Fruit fly (Drosophila melanogaster) whole organism, wandering third instar larva: Measurements from ENCODE around the gene Lgr1.

Source experiments
- Dfd ChIP-seq: fragments of >200 bp; optimal IDR thresholded peaks from 2 replicates; lab custom pipeline; 2017; ENCODE audit warnings: missing biosample characterization, missing genetic modification characterization
- Jra ChIP-seq: sonication (Bioruptor generic); optimal IDR thresholded peaks from 2 replicates; lab custom pipeline; 2016; ENCODE audit warnings: missing biosample characterization, missing genetic modification characterization

DNA sequence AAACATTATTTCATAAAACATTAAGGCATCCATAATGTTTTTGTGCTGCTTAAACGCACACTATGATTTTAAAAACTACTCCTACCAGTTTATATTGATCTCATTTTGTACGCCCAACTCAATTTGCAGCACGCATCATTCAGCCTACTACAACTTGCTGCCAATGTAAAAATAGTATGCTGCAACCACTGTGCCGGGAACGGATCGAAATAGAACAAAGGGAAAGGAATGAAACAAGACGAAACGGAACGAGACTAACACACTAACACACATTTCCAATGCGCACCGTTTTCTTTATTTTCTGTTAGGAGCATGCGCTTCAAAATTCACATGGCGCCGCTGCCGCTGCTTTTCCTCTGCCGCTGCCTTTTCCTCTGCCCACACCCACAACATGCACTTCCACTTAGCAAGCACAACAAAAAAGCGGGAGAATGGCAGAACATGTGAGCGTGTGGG is 51.4 kb downstream of the Lgr1 start:
- TF ChIP-seq Jra (GFP tag; lab: Kevin White, UChicago) (no peak), Dfd (GFP tag; lab: Kevin White, UChicago) (no peak)
